Fruit fly (Drosophila melanogaster) whole organism, wandering third instar larva: Measurements from ENCODE around the gene CG32271.

ENCODE experiments used
- Abd-B ChIP-seq: fragments of >200 bp; optimal IDR thresholded peaks from 2 replicates; lab custom pipeline; 2017; ENCODE audit warnings: missing biosample characterization, missing genetic modification characterization
- CG32264 ChIP-seq: fragments of 200-800 bp; sonication (Bioruptor generic); optimal IDR thresholded peaks from 2 replicates; lab custom pipeline; 2016; ENCODE audit warnings: missing biosample characterization, missing genetic modification characterization
- Dfd ChIP-seq: fragments of >200 bp; optimal IDR thresholded peaks from 2 replicates; lab custom pipeline; 2017; ENCODE audit warnings: missing biosample characterization, missing genetic modification characterization
- Dif ChIP-seq: fragments of 200-275, 200-300 bp; sonication (Bioruptor generic); optimal IDR thresholded peaks from 2 replicates; lab custom pipeline; 2018; ENCODE audit warnings: missing biosample characterization, missing genetic modification characterization; ENCODE audit not compliant: partially characterized antibody
- GATAd ChIP-seq: sonication (Bioruptor generic); optimal IDR thresholded peaks from 2 replicates; lab custom pipeline; 2016; ENCODE audit warnings: missing biosample characterization, missing genetic modification characterization
- HLH106 ChIP-seq: fragments of 200-800 bp; optimal IDR thresholded peaks from 3 replicates; lab custom pipeline; 2019; ENCODE audit warnings: missing biosample characterization, mild to moderate bottlenecking, missing genetic modification characterization, moderate library complexity
- Hnf4 ChIP-seq: fragments of 200-800 bp; sonication (Bioruptor generic); optimal IDR thresholded peaks from 2 replicates; lab custom pipeline; 2016; ENCODE audit warnings: missing biosample characterization, mild to moderate bottlenecking, missing genetic modification characterization
- Hr78 ChIP-seq: fragments of >200 bp; optimal IDR thresholded peaks from 2 replicates; lab custom pipeline; 2017; ENCODE audit warnings: missing biosample characterization, missing genetic modification characterization
- Hr83 ChIP-seq: fragments of 200-300 bp; sonication (Bioruptor generic); optimal IDR thresholded peaks from 2 replicates; lab custom pipeline; 2016; ENCODE audit warnings: missing biosample characterization, mild to moderate bottlenecking, missing genetic modification characterization, moderate library complexity; ENCODE audit not compliant: poor library complexity, severe bottlenecking
- Jra ChIP-seq: sonication (Bioruptor generic); optimal IDR thresholded peaks from 2 replicates; lab custom pipeline; 2016; ENCODE audit warnings: missing biosample characterization, missing genetic modification characterization
- Mio ChIP-seq: sonication (Bioruptor generic); optimal IDR thresholded peaks from 2 replicates; lab custom pipeline; 2016; ENCODE audit warnings: missing biosample characterization, missing genetic modification characterization
- Myc ChIP-seq: fragments of >200 bp; optimal IDR thresholded peaks from 2 replicates; lab custom pipeline; 2017
- N ChIP-seq: fragments of >200 bp; optimal IDR thresholded peaks from 2 replicates; lab custom pipeline; 2018; ENCODE audit warnings: missing biosample characterization, missing external identifiers, missing genetic modification characterization
- OdsH ChIP-seq: fragments of 200-800 bp; sonication (Bioruptor generic); optimal IDR thresholded peaks from 2 replicates; lab custom pipeline; 2016; ENCODE audit warnings: missing biosample characterization, mild to moderate bottlenecking, missing genetic modification characterization
- Rel ChIP-seq, 2 experiments: fragments of 200-800 bp; sonication (Bioruptor generic) in 1 of 2; optimal IDR thresholded peaks; 2 replicates in 1 of 2; 3 replicates in 1 of 2; lab custom pipeline; 2016 to 2019; ENCODE audit warnings: mild to moderate bottlenecking in 2 of 2, missing biosample characterization in 2 of 2, missing genetic modification characterization in 2 of 2, moderate library complexity in 1 of 2
- Sp1 ChIP-seq: fragments of 200-800 bp; sonication (Bioruptor generic); optimal IDR thresholded peaks from 3 replicates; lab custom pipeline; 2019; ENCODE audit warnings: missing biosample characterization, mild to moderate bottlenecking, missing genetic modification characterization, moderate library complexity
- Vsx2 ChIP-seq: fragments of 200-300, 225-300 bp; sonication (Bioruptor generic); optimal IDR thresholded peaks from 2 replicates; lab custom pipeline; 2018; ENCODE audit warnings: missing biosample characterization, missing genetic modification characterization; ENCODE audit not compliant: partially characterized antibody
- brk ChIP-seq: fragments of 200-800 bp; sonication (Bioruptor generic); optimal IDR thresholded peaks from 2 replicates; lab custom pipeline; 2016; ENCODE audit warnings: missing biosample characterization, mild to moderate bottlenecking, missing genetic modification characterization
- dl ChIP-seq, 2 experiments: fragments of 175-275, 200-275 bp in 1 of 2; fragments of 200-275 bp in 1 of 2; sonication (Bioruptor generic); optimal IDR thresholded peaks; lab custom pipeline; 2018; ENCODE audit warnings: mild to moderate bottlenecking in 2 of 2, missing biosample characterization in 2 of 2, missing genetic modification characterization in 2 of 2, moderate library complexity in 2 of 2; ENCODE audit not compliant: partially characterized antibody in 2 of 2, insufficient read depth in 1 of 2
- ey ChIP-seq: fragments of 200-800 bp; sonication (Bioruptor generic); optimal IDR thresholded peaks from 2 replicates; lab custom pipeline; 2016; ENCODE audit warnings: missing biosample characterization, missing genetic modification characterization
- foxo ChIP-seq, 2 experiments: fragments of 200-800 bp; sonication (Bioruptor generic); optimal IDR thresholded peaks; 2 replicates in 1 of 2; 3 replicates in 1 of 2; lab custom pipeline; 2016 to 2017; ENCODE audit warnings: missing biosample characterization in 2 of 2, missing genetic modification characterization in 2 of 2
- fru ChIP-seq: fragments of 200-800 bp; sonication (Bioruptor generic); optimal IDR thresholded peaks from 3 replicates; lab custom pipeline; 2016; ENCODE audit warnings: missing biosample characterization, mild to moderate bottlenecking, missing genetic modification characterization
- h ChIP-seq: fragments of 200-800 bp; sonication (Bioruptor generic); optimal IDR thresholded peaks from 3 replicates; lab custom pipeline; 2016; ENCODE audit warnings: missing biosample characterization, mild to moderate bottlenecking, missing genetic modification characterization
- jim ChIP-seq: fragments of 175-275, 200-325 bp; sonication (Bioruptor generic); optimal IDR thresholded peaks from 2 replicates; lab custom pipeline; 2016; ENCODE audit warnings: missing biosample characterization, mild to moderate bottlenecking, missing genetic modification characterization
- psq ChIP-seq: fragments of 200-800 bp; sonication (Bioruptor generic); optimal IDR thresholded peaks from 3 replicates; lab custom pipeline; 2017; ENCODE audit warnings: missing biosample characterization, mild to moderate bottlenecking, missing genetic modification characterization, moderate library complexity
- rgr ChIP-seq: fragments of 200-800 bp; sonication (Bioruptor generic); optimal IDR thresholded peaks from 3 replicates; lab custom pipeline; 2016; ENCODE audit warnings: missing biosample characterization, mild to moderate bottlenecking, missing genetic modification characterization
- sage ChIP-seq: fragments of 200-800 bp; sonication (Bioruptor generic); optimal IDR thresholded peaks from 2 replicates; lab custom pipeline; 2016; ENCODE audit warnings: missing biosample characterization, mild to moderate bottlenecking, missing genetic modification characterization
- tai ChIP-seq: sonication (Bioruptor generic); optimal IDR thresholded peaks from 2 replicates; lab custom pipeline; 2016; ENCODE audit warnings: missing biosample characterization, missing genetic modification characterization
- woc ChIP-seq: sonication (Bioruptor generic); optimal IDR thresholded peaks from 2 replicates; lab custom pipeline; 2016; ENCODE audit warnings: missing biosample characterization, mild to moderate bottlenecking, missing genetic modification characterization

Gene CG32271

dm6 chr3L:3164951-3165350, 38.0 kb downstream of the CG32271 start, which contains the start of gene CG32280:
Gene CG32280, plus strand, starts transcription at chr3L:3165181.
- TF ChIP-seq Dif (no peak), HLH106 (tag; lab: Kevin White, UChicago) (peak; percentile 7), foxo (GFP tag; optimal IDR thresholded peaks at IDR 0.05; lab: Kevin White, UChicago) (peak in 1 of 2 experiments; percentile 41), h (GFP tag; lab: Kevin White, UChicago) (peak; percentile 66), Sp1 (peak; percentile 15), Hnf4 (GFP tag; lab: Kevin White, UChicago) (no peak), OdsH (GFP tag; lab: Kevin White, UChicago) (peak; percentile 6), sage (no peak), rgr (GFP tag; lab: Kevin White, UChicago) (peak; percentile 23), woc (GFP tag; lab: Kevin White, UChicago) (peak; percentile 27), Hr83 (GFP tag; lab: Kevin White, UChicago) (peak; percentile 17), dl (GFP tag; optimal IDR thresholded peaks at IDR 0.05; lab: Kevin White, UChicago; ENCODE audit: insufficient read depth in 1 of 2, partially characterized antibody in 2 of 2) (no peak), Rel (GFP tag; optimal IDR thresholded peaks at IDR 0.05; lab: Kevin White, UChicago) (no peak), Rel (tag; optimal IDR thresholded peaks at IDR 0.05; lab: Kevin White, UChicago) (peak; percentile 53), jim (GFP tag; lab: Kevin White, UChicago) (no peak), CG32264 (GFP tag; lab: Kevin White, UChicago) (no peak), Myc (lab: Kevin White, UChicago) (no peak), fru (GFP tag; lab: Kevin White, UChicago) (no peak)

- TF ChIP-seq CG32264 (GFP tag; lab: Kevin White, UChicago) (no peak), Hr83 (GFP tag; lab: Kevin White, UChicago) (no peak), Dfd (GFP tag; lab: Kevin White, UChicago) (no peak), psq (no peak), N (GFP tag; lab: Kevin White, UChicago) (no peak), GATAd (no peak), Abd-B (GFP tag; lab: Kevin White, UChicago) (no peak), Dif (no peak), fru (GFP tag; lab: Kevin White, UChicago) (no peak), Rel (GFP tag; optimal IDR thresholded peaks at IDR 0.05; lab: Kevin White, UChicago) (no peak), Rel (tag; optimal IDR thresholded peaks at IDR 0.05; lab: Kevin White, UChicago) (no peak), brk (GFP tag; lab: Kevin White, UChicago) (no peak), Sp1 (no peak), Hr78 (GFP tag; lab: Kevin White, UChicago) (no peak), Myc (lab: Kevin White, UChicago) (no peak)
Observed at dm6 chr3L:3162584-3162983, 40.4 kb downstream of the CG32271 start.

dm6 chr3L:3161968-3162367, 41.0 kb downstream of the CG32271 start, which contains the start of gene rasp:
Gene rasp, plus strand, starts transcription at chr3L:3162180.
- TF ChIP-seq tai = no peak
- no peak for TF ChIP-seq Mio (GFP tag; lab: Kevin White, UChicago)
- no peak for TF ChIP-seq brk (GFP tag; lab: Kevin White, UChicago)
- TF ChIP-seq ey (GFP tag; lab: Kevin White, UChicago) = no peak
- no peak for TF ChIP-seq Rel (GFP tag; optimal IDR thresholded peaks at IDR 0.05; lab: Kevin White, UChicago)
- TF ChIP-seq Rel (tag; optimal IDR thresholded peaks at IDR 0.05; lab: Kevin White, UChicago) = peak; percentile 59

dm6 chr3L:3159309-3160194, 43.4 kb downstream of the CG32271 start, which contains the start of the genes ND-30 and CG15812:
Gene ND-30, minus strand, starts transcription at chr3L:3159578.
Gene CG15812, plus strand, starts transcription at chr3L:3159991.
- TF ChIP-seq ey (GFP tag; lab: Kevin White, UChicago) (no peak), psq (peak; percentile 22), jim (GFP tag; lab: Kevin White, UChicago) (no peak), foxo (GFP tag; optimal IDR thresholded peaks at IDR 0.05; lab: Kevin White, UChicago) (peak in 1 of 2 experiments; percentile 21), Hr83 (GFP tag; lab: Kevin White, UChicago) (peak; percentile 5), Jra (GFP tag; lab: Kevin White, UChicago) (no peak), N (GFP tag; lab: Kevin White, UChicago) (no peak), Dfd (GFP tag; lab: Kevin White, UChicago) (no peak), woc (GFP tag; lab: Kevin White, UChicago) (no peak), Vsx2 (GFP tag; lab: Kevin White, UChicago) (no peak)
